Worm (Caenorhabditis elegans) whole organism, late embryonic: ENCODE data around the gene ser-1.

Source experiments
- ama-1 ChIP-seq: fragments of 150-350 bp; optimal IDR thresholded peaks from 2 replicates; lab custom pipeline; 2014
- pqm-1 ChIP-seq: sonication (generic microtip); optimal IDR thresholded peaks from 2 replicates; lab custom pipeline; 2016; ENCODE audit warnings: missing genetic modification characterization, missing compliant biosample characterization
- tbx-2 ChIP-seq: sonication (generic microtip); optimal IDR thresholded peaks from 2 replicates; lab custom pipeline; 2016; ENCODE audit warnings: missing genetic modification characterization, missing compliant biosample characterization

- TF ChIP-seq pqm-1 (tag; lab: Kevin White, UChicago) (no peak), ama-1 (lab: Kevin White, UChicago) (no peak), tbx-2 (tag; lab: Kevin White, UChicago) (no peak)
Observed at ce11 chrX:16575262-16575661, 4.3 kb upstream of the ser-1 start.
